Fruit fly (Drosophila melanogaster) whole organism, embryonic: ENCODE data around the gene CG5913.

ENCODE experiments used
- BEAF-32 ChIP-seq: fragments of 200-800 bp; sonication (Bioruptor generic); optimal IDR thresholded peaks from 3 replicates; lab custom pipeline; 2017; ENCODE audit warnings: missing biosample characterization, missing genetic modification characterization, mild to moderate bottlenecking, moderate library complexity, missing genetic modification reagents
- CG11093 ChIP-seq: fragments of 200-800 bp; sonication (Bioruptor generic); IDR thresholded peaks from 3 replicates; pipeline ENCODE4 v1.3.6; 2022; ENCODE audit warnings: missing biosample characterization, missing genetic modification characterization
- CG12744 ChIP-seq: fragments of 200-800 bp; sonication (Bioruptor generic); optimal IDR thresholded peaks from 2 replicates; lab custom pipeline; 2016; ENCODE audit warnings: missing biosample characterization, missing genetic modification characterization
- CG14050 ChIP-seq: fragments of 200-800 bp; sonication (Bioruptor generic); IDR thresholded peaks from 3 replicates; pipeline ENCODE4 v1.3.6; 2022; ENCODE audit warnings: missing biosample characterization, missing genetic modification characterization
- CG15073 ChIP-seq: fragments of 200-800 bp; sonication (Bioruptor generic); optimal IDR thresholded peaks from 2 replicates; lab custom pipeline; 2016; ENCODE audit warnings: missing biosample characterization, missing genetic modification characterization
- CG1529 ChIP-seq: fragments of 200-800 bp; sonication (Bioruptor generic); optimal IDR thresholded peaks from 3 replicates; lab custom pipeline; 2018; ENCODE audit warnings: missing biosample characterization, missing genetic modification characterization
- CG1603 ChIP-seq: fragments of 200-800 bp; sonication (Bioruptor generic); optimal IDR thresholded peaks from 2 replicates; lab custom pipeline; 2019; ENCODE audit warnings: missing biosample characterization, mild to moderate bottlenecking, missing genetic modification characterization, moderate library complexity
- CG17328 ChIP-seq: fragments of 200-800 bp; sonication (Bioruptor generic); IDR thresholded peaks from 2 replicates; pipeline ENCODE4 v1.3.6; 2022; ENCODE audit warnings: missing biosample characterization, missing genetic modification characterization
- CG30020 ChIP-seq: fragments of 200-800 bp; optimal IDR thresholded peaks from 2 replicates; lab custom pipeline; 2019; ENCODE audit warnings: missing biosample characterization, mild to moderate bottlenecking, missing genetic modification characterization, moderate library complexity
- CG34224 ChIP-seq: fragments of 200-800 bp; sonication (Bioruptor generic); IDR thresholded peaks from 3 replicates; pipeline ENCODE4 v1.3.6; 2022; ENCODE audit warnings: missing biosample characterization, missing genetic modification characterization; ENCODE audit not compliant: partially characterized antibody
- CG4360 ChIP-seq: fragments of 200-800 bp; sonication (Bioruptor generic); IDR thresholded peaks from 2 replicates; pipeline ENCODE4 v1.3.6; 2022; ENCODE audit warnings: missing biosample characterization, missing genetic modification characterization
- CG5180 ChIP-seq: fragments of 200-800 bp; sonication (Bioruptor generic); optimal IDR thresholded peaks from 3 replicates; lab custom pipeline; 2017; ENCODE audit warnings: missing biosample characterization, missing genetic modification characterization, mild to moderate bottlenecking, moderate library complexity, missing genetic modification reagents
- CG6254 ChIP-seq: fragments of 200-800 bp; sonication (Bioruptor generic); optimal IDR thresholded peaks from 3 replicates; lab custom pipeline; 2017; ENCODE audit warnings: mild to moderate bottlenecking, missing biosample characterization, missing genetic modification reagents, missing genetic modification characterization
- CG6689 ChIP-seq: fragments of 200-800 bp; sonication (Bioruptor generic); IDR thresholded peaks from 2 replicates; pipeline ENCODE4 v1.3.6; 2022; ENCODE audit warnings: missing biosample characterization, missing genetic modification characterization
- CG6791 ChIP-seq: fragments of 200-800 bp; sonication (Bioruptor generic); IDR thresholded peaks from 3 replicates; pipeline ENCODE4 v1.3.6; 2022; ENCODE audit warnings: missing biosample characterization, missing genetic modification characterization; ENCODE audit not compliant: partially characterized antibody
- CG7271 ChIP-seq: fragments of 200-800 bp; sonication (Bioruptor generic); optimal IDR thresholded peaks from 2 replicates; lab custom pipeline; 2018; ENCODE audit warnings: missing biosample characterization, mild to moderate bottlenecking, missing genetic modification characterization, moderate library complexity
- CG7786 ChIP-seq: fragments of 200-800 bp; sonication (Bioruptor generic); optimal IDR thresholded peaks from 2 replicates; lab custom pipeline; 2016; ENCODE audit warnings: missing biosample characterization, missing genetic modification characterization
- CG7963 ChIP-seq: fragments of 200-800 bp; sonication (Bioruptor generic); IDR thresholded peaks from 3 replicates; pipeline ENCODE4 v1.3.6; 2022; ENCODE audit warnings: missing biosample characterization, missing genetic modification characterization; ENCODE audit not compliant: partially characterized antibody
- CG7987 ChIP-seq: fragments of 200-800 bp; sonication (Bioruptor generic); optimal IDR thresholded peaks from 2 replicates; lab custom pipeline; 2018; ENCODE audit warnings: missing biosample characterization, mild to moderate bottlenecking, missing genetic modification characterization, moderate library complexity
- CG9932 ChIP-seq: fragments of 200-800 bp; sonication (Bioruptor generic); IDR thresholded peaks from 2 replicates; pipeline ENCODE4 v1.3.6; 2022; ENCODE audit warnings: missing biosample characterization, missing genetic modification characterization
- Gsc ChIP-seq: fragments of 200-800 bp; sonication (Bioruptor generic); IDR thresholded peaks from 2 replicates; pipeline ENCODE4 v1.3.6; 2022; ENCODE audit warnings: missing biosample characterization, missing genetic modification characterization
- H2.0 ChIP-seq: fragments of 200-800 bp; sonication (Bioruptor generic); IDR thresholded peaks from 2 replicates; pipeline ENCODE4 v1.3.6; 2022; ENCODE audit warnings: missing biosample characterization, missing genetic modification characterization
- Hr51 ChIP-seq, 2 experiments: fragments of 200-800 bp; sonication (Bioruptor generic); optimal IDR thresholded peaks; 2 replicates in 1 of 2; 3 replicates in 1 of 2; lab custom pipeline; 2016 to 2018; ENCODE audit warnings: missing biosample characterization in 2 of 2, missing genetic modification characterization in 2 of 2, mild to moderate bottlenecking in 1 of 2, moderate library complexity in 1 of 2
- Lim3 ChIP-seq: fragments of 200-800 bp; sonication (Bioruptor generic); IDR thresholded peaks from 2 replicates; pipeline ENCODE4 v1.3.6; 2022; ENCODE audit warnings: missing biosample characterization, missing genetic modification characterization
- Pdp1 ChIP-seq, 2 experiments: fragments of 200-800 bp; sonication (Bioruptor generic); optimal IDR thresholded peaks; 3 replicates each; lab custom pipeline; 2016; ENCODE audit warnings: missing biosample characterization in 2 of 2, missing genetic modification characterization in 2 of 2, mild to moderate bottlenecking in 1 of 2, moderate library complexity in 1 of 2
- Sin3A ChIP-seq: fragments of >200 bp; optimal IDR thresholded peaks from 2 replicates; lab custom pipeline; 2018
- Six4 ChIP-seq: fragments of 200-800 bp; sonication (Bioruptor generic); optimal IDR thresholded peaks from 2 replicates; lab custom pipeline; 2016; ENCODE audit warnings: missing biosample characterization, missing genetic modification characterization
- Sox102F ChIP-seq: fragments of 200-800 bp; sonication (Bioruptor generic); optimal IDR thresholded peaks from 2 replicates; lab custom pipeline; 2018; ENCODE audit warnings: missing biosample characterization, mild to moderate bottlenecking, missing genetic modification characterization, moderate library complexity
- Vsx1 ChIP-seq: fragments of 200-800 bp; sonication (Bioruptor generic); optimal IDR thresholded peaks from 2 replicates; lab custom pipeline; 2017; ENCODE audit warnings: missing biosample characterization, mild to moderate bottlenecking, missing genetic modification characterization, missing genetic modification reagents
- YL-1 ChIP-seq: fragments of 200-800 bp; sonication (Bioruptor generic); optimal IDR thresholded peaks from 3 replicates; lab custom pipeline; 2017; ENCODE audit warnings: missing biosample characterization, mild to moderate bottlenecking, missing genetic modification characterization
- bbx ChIP-seq: fragments of 200-800 bp; sonication (Bioruptor generic); IDR thresholded peaks from 2 replicates; pipeline ENCODE4 v1.3.6; 2022; ENCODE audit warnings: missing biosample characterization, missing genetic modification characterization; ENCODE audit not compliant: partially characterized antibody
- ci ChIP-seq: fragments of 200-800 bp; sonication (Bioruptor generic); IDR thresholded peaks from 3 replicates; pipeline ENCODE4 v1.3.6; 2022; ENCODE audit warnings: missing biosample characterization, missing genetic modification characterization
- croc ChIP-seq: fragments of 200-800 bp; sonication (Bioruptor generic); conservative IDR thresholded peaks from 3 replicates; pipeline ENCODE4 v1.3.6; 2022; ENCODE audit warnings: missing biosample characterization, missing genetic modification characterization
- crol ChIP-seq: fragments of 200-800 bp; sonication (Bioruptor generic); IDR thresholded peaks from 2 replicates; pipeline ENCODE4 v1.3.6; 2022; ENCODE audit warnings: missing biosample characterization, missing genetic modification characterization
- danr ChIP-seq: fragments of 200-800 bp; sonication (Bioruptor generic); IDR thresholded peaks from 2 replicates; pipeline ENCODE4 v1.3.6; 2022; ENCODE audit warnings: missing biosample characterization, missing genetic modification characterization
- fd96Cb ChIP-seq: fragments of 200-800 bp; sonication (Bioruptor generic); optimal IDR thresholded peaks from 2 replicates; lab custom pipeline; 2018; ENCODE audit warnings: missing biosample characterization, mild to moderate bottlenecking, missing genetic modification characterization, moderate library complexity
- grn ChIP-seq: fragments of 200-800 bp; sonication (Bioruptor generic); optimal IDR thresholded peaks from 3 replicates; lab custom pipeline; 2017; ENCODE audit warnings: missing biosample characterization, missing genetic modification characterization
- h ChIP-seq: fragments of >200 bp; optimal IDR thresholded peaks from 2 replicates; lab custom pipeline; 2017
- hth ChIP-seq: fragments of >200 bp; optimal IDR thresholded peaks from 2 replicates; lab custom pipeline; 2017; ENCODE audit warnings: inconsistent platforms
- kay ChIP-seq: fragments of 200-800 bp; sonication (Bioruptor generic); optimal IDR thresholded peaks from 2 replicates; lab custom pipeline; 2016; ENCODE audit warnings: missing biosample characterization, missing genetic modification characterization
- nmo ChIP-seq: fragments of 200-800 bp; sonication (Bioruptor generic); optimal IDR thresholded peaks from 2 replicates; lab custom pipeline; 2018; ENCODE audit warnings: missing biosample characterization, mild to moderate bottlenecking, missing genetic modification characterization, moderate library complexity
- nom ChIP-seq: fragments of 200-800 bp; sonication (Bioruptor generic); optimal IDR thresholded peaks from 2 replicates; lab custom pipeline; 2017; ENCODE audit warnings: missing biosample characterization, missing genetic modification characterization, mild to moderate bottlenecking, moderate library complexity, missing genetic modification reagents
- pnt ChIP-seq: fragments of 200-800 bp; sonication (Bioruptor generic); optimal IDR thresholded peaks from 3 replicates; lab custom pipeline; 2016; ENCODE audit warnings: missing biosample characterization, missing genetic modification characterization
- pros ChIP-seq: fragments of 200-800 bp; sonication (Bioruptor generic); optimal IDR thresholded peaks from 3 replicates; lab custom pipeline; 2019; ENCODE audit warnings: missing biosample characterization, mild to moderate bottlenecking, missing genetic modification characterization, moderate library complexity
- repo ChIP-seq: fragments of 200-800 bp; sonication (Bioruptor generic); optimal IDR thresholded peaks from 2 replicates; lab custom pipeline; 2016; ENCODE audit warnings: missing biosample characterization, missing genetic modification characterization
- ro ChIP-seq: fragments of 200-800 bp; sonication (Bioruptor generic); IDR thresholded peaks from 2 replicates; pipeline ENCODE4 v1.3.6; 2022; ENCODE audit warnings: missing biosample characterization, missing genetic modification characterization
- sisA ChIP-seq: fragments of 200-800 bp; sonication (Bioruptor generic); IDR thresholded peaks from 2 replicates; pipeline ENCODE4 v1.3.6; 2022; ENCODE audit warnings: missing biosample characterization, missing genetic modification characterization
- sna ChIP-seq: fragments of 200-800 bp; sonication (Bioruptor generic); IDR thresholded peaks from 2 replicates; pipeline ENCODE4 v1.3.6; 2022; ENCODE audit warnings: missing biosample characterization, missing genetic modification characterization; ENCODE audit not compliant: partially characterized antibody
- tio ChIP-seq: fragments of 200-800 bp; sonication (Bioruptor generic); optimal IDR thresholded peaks from 2 replicates; lab custom pipeline; 2017; ENCODE audit warnings: missing biosample characterization, missing genetic modification characterization, inconsistent platforms
- toy ChIP-seq: fragments of 200-800 bp; sonication (Bioruptor generic); IDR thresholded peaks from 2 replicates; pipeline ENCODE4 v1.3.6; 2022; ENCODE audit warnings: missing biosample characterization, missing genetic modification characterization
- wor ChIP-seq: fragments of 200-800 bp; sonication (Bioruptor generic); IDR thresholded peaks from 2 replicates; pipeline ENCODE4 v1.3.6; 2022; ENCODE audit warnings: missing biosample characterization, missing genetic modification characterization
- zfh2 ChIP-seq: fragments of 200-800 bp; sonication (Bioruptor generic); optimal IDR thresholded peaks from 2 replicates; lab custom pipeline; 2016; ENCODE audit warnings: missing biosample characterization, missing genetic modification characterization

CG5913 gene

DNA sequence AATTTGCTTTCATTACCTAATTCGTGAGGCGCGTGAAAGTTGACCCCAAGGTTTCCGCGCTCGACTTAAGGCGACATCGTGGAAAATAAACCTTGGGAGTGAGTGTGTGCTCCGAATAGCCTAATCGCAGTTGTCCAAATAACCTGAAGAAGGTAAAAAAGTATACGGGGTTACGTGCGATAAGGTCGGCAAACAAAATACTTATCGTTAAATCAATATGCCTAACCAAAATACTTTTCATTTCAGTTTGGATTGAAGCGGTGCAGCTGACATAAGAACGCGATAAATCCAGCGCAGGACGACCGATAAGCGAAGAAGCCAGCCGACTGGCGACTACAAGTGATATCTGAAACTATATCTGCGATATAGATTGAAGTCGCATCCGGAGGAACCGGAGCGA is 8.2 kb upstream of the CG5913 start (continued):
- TF ChIP-seq crol (GFP tag; lab: Robert Waterston, UW) (no peak), H2.0 (GFP tag; lab: Robert Waterston, UW) (no peak), fd96Cb (tag; lab: Kevin White, UChicago) (no peak), BEAF-32 (no peak), Sin3A (lab: Kevin White, UChicago) (no peak), Gsc (GFP tag; lab: Robert Waterston, UW) (no peak), CG34224 (GFP tag; lab: Robert Waterston, UW) (no peak), tio (GFP tag; lab: Kevin White, UChicago) (no peak), hth (no peak), CG6689 (GFP tag; lab: Robert Waterston, UW) (no peak), CG7271 (no peak), CG6791 (GFP tag; lab: Robert Waterston, UW) (no peak), danr (GFP tag; lab: Robert Waterston, UW) (no peak), ro (GFP tag; lab: Robert Waterston, UW) (no peak), croc (GFP tag; lab: Robert Waterston, UW) (no peak), CG6254 (GFP tag; lab: Kevin White, UChicago) (peak; percentile 41), CG9932 (GFP tag; lab: Robert Waterston, UW) (no peak), ci (GFP tag; lab: Robert Waterston, UW) (peak; percentile 70; the same call in 2 of the 3 replicates), CG5180 (GFP tag; lab: Kevin White, UChicago) (no peak), CG7786 (no peak), Vsx1 (GFP tag; lab: Kevin White, UChicago) (peak; percentile 56), CG1529 (GFP tag; lab: Kevin White, UChicago) (peak; percentile 69), CG1603 (peak; percentile 58), h (lab: Kevin White, UChicago) (no peak), Six4 (GFP tag; lab: Kevin White, UChicago) (no peak), Sox102F (no peak), CG4360 (GFP tag; lab: Robert Waterston, UW) (no peak), Lim3 (GFP tag; lab: Robert Waterston, UW) (no peak), kay (no peak), CG7963 (GFP tag; lab: Robert Waterston, UW) (no peak), grn (GFP tag; lab: Kevin White, UChicago) (peak; percentile 86), CG7987 (peak; percentile 56), sisA (GFP tag; lab: Robert Waterston, UW) (no peak), bbx (GFP tag; lab: Robert Waterston, UW) (no peak), repo (GFP tag; lab: Kevin White, UChicago) (no peak), wor (GFP tag; lab: Robert Waterston, UW) (no peak), CG17328 (no peak), CG11093 (GFP tag; lab: Robert Waterston, UW) (no peak), CG15073 (GFP tag; lab: Kevin White, UChicago) (no peak), zfh2 (GFP tag; lab: Kevin White, UChicago) (no peak), toy (GFP tag; lab: Robert Waterston, UW) (no peak), nom (GFP tag; lab: Kevin White, UChicago) (no peak), pnt (GFP tag; lab: Kevin White, UChicago) (no peak), sna (no peak), YL-1 (GFP tag; lab: Kevin White, UChicago) (peak; percentile 18), pros (GFP tag; lab: Kevin White, UChicago) (peak; percentile 90), CG12744 (GFP tag; lab: Kevin White, UChicago) (no peak), nmo (no peak), Hr51 (GFP tag; optimal IDR thresholded peaks at IDR 0.05; lab: Kevin White, UChicago) (peak in 1 of 2 experiments; percentile 35), Pdp1 (GFP tag; optimal IDR thresholded peaks at IDR 0.05; lab: Kevin White, UChicago) (peak in 1 of 2 experiments; percentile 52), CG30020 (tag; lab: Kevin White, UChicago) (no peak), CG14050 (no peak)
